Worm (Caenorhabditis elegans) whole organism, L4 larva: ENCODE data around the gene nos-2.

Source experiments
- aly-2 ChIP-seq: sonication (generic microtip); optimal IDR thresholded peaks from 2 replicates; lab custom pipeline; 2018; ENCODE audit warnings: missing biosample characterization, missing genetic modification characterization
- ama-1 ChIP-seq: fragments of 150-350 bp; optimal IDR thresholded peaks from 2 replicates; lab custom pipeline; 2014; ENCODE audit warnings: inconsistent platforms, mixed read lengths
- nhr-77 ChIP-seq: fragments of 150-350 bp; optimal IDR thresholded peaks from 2 replicates; lab custom pipeline; 2014; ENCODE audit warnings: missing biosample characterization, missing genetic modification characterization

DNA sequence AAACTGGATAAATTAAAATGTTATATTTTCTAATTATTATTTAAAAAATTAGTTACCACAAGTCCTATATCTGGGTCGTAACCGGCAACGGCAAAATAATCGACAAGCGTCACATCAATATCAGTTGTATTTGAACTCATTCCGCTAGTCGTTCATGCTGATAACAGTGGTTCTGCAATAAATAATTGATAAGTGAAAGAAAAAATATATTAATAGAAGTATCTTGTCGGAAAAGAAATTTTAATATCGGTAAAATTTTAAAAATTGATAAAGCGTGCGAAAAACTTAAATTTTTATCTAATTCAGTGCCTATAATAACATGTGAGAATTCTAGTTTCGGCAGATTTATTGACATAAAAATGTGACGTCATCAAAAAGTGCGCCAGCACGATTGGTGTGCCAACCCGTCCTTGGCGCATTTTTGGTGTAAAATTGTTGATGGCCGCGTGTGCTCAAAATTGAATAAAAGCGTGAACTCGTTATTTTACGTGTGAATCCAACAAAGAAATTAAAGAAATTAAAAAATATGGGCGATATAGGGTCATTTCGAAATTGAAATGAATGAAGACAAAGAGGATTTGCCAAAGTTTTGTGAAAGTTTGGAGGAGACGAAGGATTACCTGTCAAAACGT lies 42.9 kb upstream of the nos-2 start, which contains the start of the genes lst-6 and lst-5:
- no peak for TF ChIP-seq ama-1 (lab: Kevin White, UChicago)
- TF ChIP-seq aly-2 (tag; lab: Kevin White, UChicago) = no peak
- no peak for TF ChIP-seq nhr-77 (tag; lab: Kevin White, UChicago)
